Worm (Caenorhabditis elegans) whole organism, late embryonic: ENCODE results near the gene F53C3.1.

Source experiments
- F13H6.1 ChIP-seq: sonication (generic microtip); optimal IDR thresholded peaks from 2 replicates; lab custom pipeline; 2016; ENCODE audit warnings: missing genetic modification characterization, missing compliant biosample characterization
- Y22D7AL.16 ChIP-seq: sonication (generic microtip); optimal IDR thresholded peaks from 2 replicates; lab custom pipeline; 2016; ENCODE audit warnings: missing genetic modification characterization, missing compliant biosample characterization
- ama-1 ChIP-seq: fragments of 150-350 bp; optimal IDR thresholded peaks from 2 replicates; lab custom pipeline; 2014
- ceh-14 ChIP-seq: sonication (generic microtip); optimal IDR thresholded peaks from 2 replicates; lab custom pipeline; 2016; ENCODE audit warnings: missing genotype, missing genetic modification characterization, missing compliant biosample characterization
- dmd-4 ChIP-seq: sonication (generic microtip); optimal IDR thresholded peaks from 2 replicates; lab custom pipeline; 2016; ENCODE audit warnings: borderline replicate concordance, missing genetic modification characterization, missing compliant biosample characterization
- fkh-10 ChIP-seq: fragments of 150-350 bp; optimal IDR thresholded peaks from 2 replicates; lab custom pipeline; 2014; ENCODE audit warnings: missing biosample characterization, missing genetic modification reagents, missing genetic modification characterization
- nfya-1 ChIP-seq: sonication (generic microtip); optimal IDR thresholded peaks from 2 replicates; lab custom pipeline; 2017; ENCODE audit warnings: missing genetic modification characterization, mild to moderate bottlenecking, missing compliant biosample characterization, antibody characterized with exemption, moderate library complexity
- nhr-11 ChIP-seq: fragments of 150-350 bp; optimal IDR thresholded peaks from 2 replicates; lab custom pipeline; 2014; ENCODE audit warnings: missing biosample characterization, missing genetic modification characterization
- pag-3 ChIP-seq: sonication (generic microtip); optimal IDR thresholded peaks from 2 replicates; lab custom pipeline; 2016; ENCODE audit warnings: missing compliant biosample characterization, missing genetic modification characterization, borderline replicate concordance
- pha-4 ChIP-seq: fragments of 150-350 bp; optimal IDR thresholded peaks from 2 replicates; lab custom pipeline; 2018; ENCODE audit warnings: missing biosample characterization, missing genetic modification reagents, missing genetic modification characterization
- sox-4 ChIP-seq: sonication (generic microtip); optimal IDR thresholded peaks from 2 replicates; lab custom pipeline; 2017; ENCODE audit warnings: mild to moderate bottlenecking, missing genetic modification characterization, inconsistent platforms, missing compliant biosample characterization
- unc-3 ChIP-seq, 2 experiments: fragments of 200-800 bp in 1 of 2; sonication (Bioruptor generic) in 1 of 2; sonication (generic microtip) in 1 of 2; conservative IDR thresholded peaks in 1 of 2; optimal IDR thresholded peaks in 1 of 2; 2 replicates each; pipeline versions ENCODE4 v1.3.6 to Lab custom; 2016 to 2022; ENCODE audit warnings: missing compliant biosample characterization in 2 of 2, missing genetic modification characterization in 2 of 2, missing genetic modification reagents in 1 of 2

- TF ChIP-seq nhr-11 (tag; lab: Kevin White, UChicago) = no peak
- no peak for TF ChIP-seq ceh-14 (tag; lab: Kevin White, UChicago)
- no peak for TF ChIP-seq pha-4
- no peak for TF ChIP-seq unc-3 (GFP tag; conservative IDR thresholded peaks at IDR 0.05; lab: Robert Waterston, UW)
- TF ChIP-seq unc-3 (tag; optimal IDR thresholded peaks at IDR 0.05; lab: Kevin White, UChicago) = no peak
- TF ChIP-seq pag-3 (tag; lab: Kevin White, UChicago) = no peak
- no peak for TF ChIP-seq fkh-10
- no peak for TF ChIP-seq ama-1 (lab: Kevin White, UChicago)
- TF ChIP-seq Y22D7AL.16 (tag; lab: Kevin White, UChicago) = no peak
- no peak for TF ChIP-seq dmd-4 (tag; lab: Kevin White, UChicago)
- TF ChIP-seq nfya-1 = peak; percentile 31
- TF ChIP-seq sox-4 (tag; lab: Kevin White, UChicago) = no peak
- no peak for TF ChIP-seq F13H6.1 (tag; lab: Kevin White, UChicago)
Observed at ce11 chrII:3959432-3960102, 47.8 kb downstream of the F53C3.1 start.
